Worm (Caenorhabditis elegans) whole organism, L4/young adult: ENCODE measurements around the gene srw-103.

ENCODE experiments used
- dao-5 ChIP-seq: sonication (generic microtip); optimal IDR thresholded peaks from 2 replicates; lab custom pipeline; 2016; ENCODE audit warnings: missing genotype, missing genetic modification characterization, moderate library complexity, missing compliant biosample characterization
- him-1 ChIP-seq: sonication (generic microtip); optimal IDR thresholded peaks from 2 replicates; lab custom pipeline; 2016; ENCODE audit warnings: missing genotype, missing genetic modification reagents, missing genetic modification characterization, missing compliant biosample characterization

DNA sequence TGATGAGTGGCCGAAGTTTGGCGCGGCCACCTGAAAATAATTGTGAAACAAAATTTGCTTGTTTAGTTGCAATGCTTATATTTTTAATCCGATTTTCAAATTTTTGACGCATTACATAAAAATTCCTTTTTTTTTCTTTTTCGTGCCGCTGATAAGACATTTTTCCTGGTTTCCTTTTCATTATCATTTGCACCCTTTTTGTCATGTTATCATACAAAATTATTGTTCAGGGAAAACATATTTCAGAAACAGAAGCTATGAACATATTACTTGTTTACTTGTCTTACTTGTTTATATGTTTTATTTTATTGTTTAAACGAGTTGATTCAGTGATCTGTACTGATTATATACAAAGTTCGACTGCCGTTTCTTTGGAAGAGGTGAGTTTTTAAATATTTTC lies 43.7 kb downstream of the srw-103 start, which contains the start of gene clec-205:
- TF ChIP-seq dao-5 (no peak), him-1 (tag; lab: Kevin White, UChicago) (no peak)
